Fruit fly (Drosophila melanogaster): Measurements from ENCODE around the gene CG42238.

The CG42238 gene

DNA sequence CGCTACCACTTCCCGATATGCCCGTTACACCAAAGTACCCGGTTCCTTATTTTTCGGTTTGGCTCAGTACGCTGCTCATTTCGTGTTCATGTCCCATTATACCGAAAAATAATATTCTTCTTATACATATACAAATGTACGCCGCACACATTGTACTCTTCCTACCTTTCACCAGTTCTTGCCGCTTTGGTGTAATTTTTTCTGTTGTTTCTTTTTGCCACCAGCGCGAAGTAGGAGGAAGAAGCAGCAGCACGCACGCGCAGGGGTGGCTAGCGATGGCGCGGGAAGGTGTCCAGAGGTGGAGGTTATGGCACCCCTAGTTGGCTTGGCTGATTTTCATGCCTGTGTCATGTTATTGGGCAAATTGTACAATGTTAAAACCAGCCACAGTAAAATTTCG is 18.6 kb downstream of the CG42238 start (continued):
- TF ChIP-seq crol (GFP tag; IDR thresholded peaks at IDR 0.05) (peak; percentile 44; the same call in 1 of the 2 replicates), D19A (tag; optimal IDR thresholded peaks at IDR 0.05) (peak; percentile 96), CG15601 (tag; optimal IDR thresholded peaks at IDR 0.05) (no peak), stc (GFP tag; IDR thresholded peaks at IDR 0.05) (no peak), Doc3 (GFP tag; IDR thresholded peaks at IDR 0.05; ENCODE audit: partially characterized antibody) (no peak), CG1233 (GFP tag; optimal IDR thresholded peaks at IDR 0.05) (no peak), CG32767 (GFP tag; IDR thresholded peaks at IDR 0.05) (0 out of 2 replicates have a peak, but pooled peaks have one; percentile 14), abd-A (tag; optimal IDR thresholded peaks at IDR 0.05) (peak; percentile 66), CG8944 (GFP tag; optimal IDR thresholded peaks at IDR 0.05) (no peak), BEAF-32 (GFP tag; optimal IDR thresholded peaks at IDR 0.05) (no peak)

DNA sequence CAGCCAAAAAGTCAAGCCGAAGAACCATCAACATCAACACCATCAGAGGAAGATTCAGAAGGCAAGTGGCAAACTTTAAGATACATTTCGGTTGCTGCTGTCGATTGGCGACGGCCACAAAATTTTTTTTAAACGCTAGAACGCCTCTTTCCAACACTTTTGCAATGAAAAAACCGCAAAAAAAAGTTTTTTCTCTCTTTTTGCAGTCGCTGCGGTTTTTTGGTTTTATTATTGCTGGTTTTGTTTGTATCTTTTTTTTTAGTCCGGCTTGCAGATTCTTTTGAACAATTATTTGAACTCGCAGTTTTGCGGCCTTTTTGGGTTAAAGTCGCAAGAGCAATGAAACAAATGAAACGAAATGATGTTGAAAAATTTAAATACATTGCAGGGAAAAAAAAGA is 21.7 kb downstream of the CG42238 start:
- TF ChIP-seq CG14710 (tag; optimal IDR thresholded peaks at IDR 0.05) (no peak), nom (GFP tag; optimal IDR thresholded peaks at IDR 0.05) (peak; percentile 60)

DNA sequence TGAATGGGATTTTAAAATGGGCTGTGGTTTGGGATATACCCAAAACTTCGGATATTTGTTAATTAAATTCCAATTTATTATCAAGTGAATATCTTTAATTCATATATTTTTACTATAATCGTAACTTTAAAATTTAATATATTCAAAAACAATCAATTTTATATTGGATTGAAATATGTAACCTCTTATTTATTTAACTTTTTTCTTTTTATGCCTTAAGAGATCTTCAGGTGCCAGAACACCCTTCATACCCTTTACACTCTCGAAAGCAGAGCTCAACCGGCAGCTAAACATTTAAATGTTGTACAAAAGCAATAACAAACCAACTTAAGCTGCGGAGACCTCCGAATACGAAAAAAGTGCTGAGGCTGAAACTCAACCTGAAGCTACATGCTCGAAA is 22.2 kb downstream of the CG42238 start:
- TF ChIP-seq Oli (tag; optimal IDR thresholded peaks at IDR 0.05): peak; percentile 4
- no peak for TF ChIP-seq kni (GFP tag; optimal IDR thresholded peaks at IDR 0.05)
- no peak for TF ChIP-seq pho (GFP tag; optimal IDR thresholded peaks at IDR 0.05)
- no peak for TF ChIP-seq Rfx (GFP tag; IDR thresholded peaks at IDR 0.05)
- TF ChIP-seq CG12104 (GFP tag; optimal IDR thresholded peaks at IDR 0.05): no peak
- peak; percentile 29 for TF ChIP-seq CG8388 (GFP tag; optimal IDR thresholded peaks at IDR 0.05)
- TF ChIP-seq CG11504 (tag; optimal IDR thresholded peaks at IDR 0.05): peak; percentile 40
- TF ChIP-seq Sox102F (GFP tag; optimal IDR thresholded peaks at IDR 0.05): peak; percentile 39
- peak; percentile 3 for TF ChIP-seq CG2712 (tag; optimal IDR thresholded peaks at IDR 0.05)
- peak; percentile 19 for TF ChIP-seq CG10979 (tag; optimal IDR thresholded peaks at IDR 0.05)
- TF ChIP-seq ATbp (GFP tag; optimal IDR thresholded peaks at IDR 0.05): peak; percentile 2
- TF ChIP-seq CG18262 (tag; optimal IDR thresholded peaks at IDR 0.05): peak; percentile 19
- TF ChIP-seq gem (tag; optimal IDR thresholded peaks at IDR 0.05): peak; percentile 39
- no peak for TF ChIP-seq Rx (GFP tag; IDR thresholded peaks at IDR 0.05)
- peak; percentile 32 for TF ChIP-seq D19B (GFP tag; optimal IDR thresholded peaks at IDR 0.05)
- TF ChIP-seq Hr51 (GFP tag; optimal IDR thresholded peaks at IDR 0.05): peak in 1 of 2 experiments; percentile 5
- no peak for TF ChIP-seq peb (GFP tag; IDR thresholded peaks at IDR 0.05)
- peak; percentile 10 for TF ChIP-seq CoRest (tag; optimal IDR thresholded peaks at IDR 0.05)
- TF ChIP-seq CG13894 (tag; optimal IDR thresholded peaks at IDR 0.05): no peak
- TF ChIP-seq eve (GFP tag; optimal IDR thresholded peaks at IDR 0.05): peak in 1 of 2 experiments; percentile 48
- TF ChIP-seq CG17359 (tag; optimal IDR thresholded peaks at IDR 0.05): peak; percentile 6
- no peak for TF ChIP-seq CG4617 (GFP tag; optimal IDR thresholded peaks at IDR 0.05; ENCODE audit: borderline replicate concordance)
- TF ChIP-seq Nf-YC (tag; optimal IDR thresholded peaks at IDR 0.05): no peak
- TF ChIP-seq nmo (GFP tag; optimal IDR thresholded peaks at IDR 0.05): peak; percentile 3
- TF ChIP-seq CG31388 (GFP tag; optimal IDR thresholded peaks at IDR 0.05): no peak
- TF ChIP-seq ems (GFP tag; optimal IDR thresholded peaks at IDR 0.05): no peak
- peak; percentile 24 for TF ChIP-seq Ssrp (tag; optimal IDR thresholded peaks at IDR 0.05)
- TF ChIP-seq CG31441 (GFP tag; IDR thresholded peaks at IDR 0.05): 0 out of 2 replicates have a peak, but pooled peaks have one; percentile 7
- no peak for TF ChIP-seq Adf1 (GFP tag; IDR thresholded peaks at IDR 0.05)
- no peak for TF ChIP-seq CG8089 (GFP tag; optimal IDR thresholded peaks at IDR 0.05)
- no peak for TF ChIP-seq pnt (GFP tag; optimal IDR thresholded peaks at IDR 0.05)
- no peak for TF ChIP-seq Bdp1 (GFP tag; optimal IDR thresholded peaks at IDR 0.05)
- TF ChIP-seq dmrt99B (tag; optimal IDR thresholded peaks at IDR 0.05): peak; percentile 45
- TF ChIP-seq CG32532 (GFP tag; IDR thresholded peaks at IDR 0.05): no peak
- peak; percentile 39 for TF ChIP-seq Sox100B (GFP tag; optimal IDR thresholded peaks at IDR 0.05)
